Worm (Caenorhabditis elegans): ENCODE measurements around the gene srbc-54.

- TF ChIP-seq ceh-13 (GFP tag; optimal IDR thresholded peaks at IDR 0.05) (no peak), F13C5.2 (tag; optimal IDR thresholded peaks at IDR 0.05) (no peak), ceh-36 (tag; optimal IDR thresholded peaks at IDR 0.05) (no peak), ama-1 (optimal IDR thresholded peaks at IDR 0.05) (no peak), pes-1 (GFP tag; IDR thresholded peaks at IDR 0.05) (no peak), flt-1 (GFP tag; IDR thresholded peaks at IDR 0.05) (no peak), B0310.2 (tag; optimal IDR thresholded peaks at IDR 0.05) (no peak), hmbx-1 (tag; optimal IDR thresholded peaks at IDR 0.05) (no peak), aly-1 (tag; optimal IDR thresholded peaks at IDR 0.05) (no peak), tbx-11 (GFP tag; IDR thresholded peaks at IDR 0.05) (no peak), tbx-37 (GFP tag; conservative IDR thresholded peaks at IDR 0.05) (no peak)
Observed at ce11 chrV:15876308-15876707, 42.8 kb upstream of the srbc-54 start, which contains the start of gene nhr-102.

All from whole organism, early embryonic.